Worm (Caenorhabditis elegans): ENCODE measurements around the gene wrt-9.

ce11 chrX:1598061-1598690 lies 21.7 kb downstream of the wrt-9 start:
- TF ChIP-seq ceh-28 (tag; optimal IDR thresholded peaks at IDR 0.05) (no peak), nhr-237 (tag; optimal IDR thresholded peaks at IDR 0.05) (no peak), aly-2 (tag; optimal IDR thresholded peaks at IDR 0.05) (no peak)

Measured in whole organism, L3 larva.